Fruit fly (Drosophila melanogaster) whole organism, embryonic: ENCODE measurements around the gene CycG.

Source experiments
- Antp ChIP-seq: fragments of 200-800 bp; sonication (Bioruptor generic); optimal IDR thresholded peaks from 3 replicates; lab custom pipeline; 2016; ENCODE audit warnings: missing biosample characterization, missing genetic modification characterization
- Atf6 ChIP-seq: fragments of 200-800 bp; sonication (Bioruptor generic); IDR thresholded peaks from 2 replicates; pipeline ENCODE4 v1.3.6; 2022; ENCODE audit warnings: missing biosample characterization, missing genetic modification characterization
- CG10366 ChIP-seq: fragments of 200-800 bp; sonication (Bioruptor generic); IDR thresholded peaks from 2 replicates; pipeline ENCODE4 v1.3.6; 2022; ENCODE audit warnings: missing biosample characterization, missing genetic modification characterization
- CG11560 ChIP-seq: fragments of 200-800 bp; sonication (Bioruptor generic); IDR thresholded peaks from 3 replicates; pipeline ENCODE4 v1.3.6; 2022; ENCODE audit warnings: missing biosample characterization, missing genetic modification characterization
- CG12769 ChIP-seq: fragments of 200-800 bp; sonication (Bioruptor generic); optimal IDR thresholded peaks from 2 replicates; lab custom pipeline; 2019; ENCODE audit warnings: missing biosample characterization, mild to moderate bottlenecking, missing genetic modification characterization, moderate library complexity
- CG13624 ChIP-seq: fragments of 200-800 bp; sonication (Bioruptor generic); optimal IDR thresholded peaks from 2 replicates; lab custom pipeline; 2016; ENCODE audit warnings: missing biosample characterization, missing genetic modification characterization
- CG13894 ChIP-seq: fragments of 200-800 bp; sonication (Bioruptor generic); optimal IDR thresholded peaks from 3 replicates; lab custom pipeline; 2018; ENCODE audit warnings: missing biosample characterization, mild to moderate bottlenecking, missing genetic modification characterization, moderate library complexity
- CG15269 ChIP-seq: fragments of 200-800 bp; sonication (Bioruptor generic); optimal IDR thresholded peaks from 2 replicates; lab custom pipeline; 2018; ENCODE audit warnings: missing biosample characterization, mild to moderate bottlenecking, missing genetic modification characterization, moderate library complexity
- CG18262 ChIP-seq: fragments of 200-800 bp; optimal IDR thresholded peaks from 3 replicates; lab custom pipeline; 2019; ENCODE audit warnings: missing biosample characterization, mild to moderate bottlenecking, missing genetic modification characterization, moderate library complexity
- CG18599 ChIP-seq: fragments of 200-800 bp; sonication (Bioruptor generic); optimal IDR thresholded peaks from 3 replicates; lab custom pipeline; 2017; ENCODE audit warnings: missing biosample characterization, missing genetic modification characterization, mild to moderate bottlenecking, moderate library complexity, missing genetic modification reagents
- CG18764 ChIP-seq: fragments of 200-800 bp; sonication (Bioruptor generic); optimal IDR thresholded peaks from 3 replicates; lab custom pipeline; 2016; ENCODE audit warnings: missing biosample characterization, missing genetic modification characterization
- CG2120 ChIP-seq: fragments of 200-800 bp; sonication (Bioruptor generic); optimal IDR thresholded peaks from 3 replicates; lab custom pipeline; 2016; ENCODE audit warnings: missing biosample characterization, missing genetic modification characterization
- CG2678 ChIP-seq: fragments of 200-800 bp; sonication (Bioruptor generic); optimal IDR thresholded peaks from 3 replicates; lab custom pipeline; 2019; ENCODE audit warnings: missing biosample characterization, mild to moderate bottlenecking, missing genetic modification characterization, moderate library complexity
- CG3847 ChIP-seq: fragments of 200-800 bp; sonication (Bioruptor generic); IDR thresholded peaks from 2 replicates; pipeline ENCODE4 v1.3.6; 2022; ENCODE audit warnings: missing biosample characterization, missing genetic modification characterization
- CG5245 ChIP-seq: fragments of 200-800 bp; sonication (Bioruptor generic); optimal IDR thresholded peaks from 3 replicates; lab custom pipeline; 2016; ENCODE audit warnings: missing biosample characterization, missing genetic modification characterization
- CG6813 ChIP-seq: fragments of 200-800 bp; sonication (Bioruptor generic); optimal IDR thresholded peaks from 2 replicates; lab custom pipeline; 2017; ENCODE audit warnings: missing biosample characterization, missing genetic modification characterization, mild to moderate bottlenecking, moderate library complexity, missing genetic modification reagents
- CG7786 ChIP-seq: fragments of 200-800 bp; sonication (Bioruptor generic); optimal IDR thresholded peaks from 2 replicates; lab custom pipeline; 2016; ENCODE audit warnings: missing biosample characterization, missing genetic modification characterization
- CG7839 ChIP-seq: fragments of 200-800 bp; sonication (Bioruptor generic); optimal IDR thresholded peaks from 3 replicates; lab custom pipeline; 2018; ENCODE audit warnings: missing biosample characterization, mild to moderate bottlenecking, missing genetic modification characterization, moderate library complexity
- CG9932 ChIP-seq: fragments of 200-800 bp; sonication (Bioruptor generic); IDR thresholded peaks from 2 replicates; pipeline ENCODE4 v1.3.6; 2022; ENCODE audit warnings: missing biosample characterization, missing genetic modification characterization
- Dip3 ChIP-seq: fragments of 200-800 bp; sonication (Bioruptor generic); optimal IDR thresholded peaks from 3 replicates; lab custom pipeline; 2016; ENCODE audit warnings: missing biosample characterization, missing genetic modification characterization
- ERR ChIP-seq: fragments of 200-800 bp; sonication (Bioruptor generic); optimal IDR thresholded peaks from 2 replicates; lab custom pipeline; 2016; ENCODE audit warnings: missing biosample characterization, missing genetic modification characterization
- Fer1 ChIP-seq: fragments of 200-800 bp; sonication (Bioruptor generic); optimal IDR thresholded peaks from 2 replicates; lab custom pipeline; 2017; ENCODE audit warnings: missing biosample characterization, mild to moderate bottlenecking, missing genetic modification characterization
- H2.0 ChIP-seq: fragments of 200-800 bp; sonication (Bioruptor generic); IDR thresholded peaks from 2 replicates; pipeline ENCODE4 v1.3.6; 2022; ENCODE audit warnings: missing biosample characterization, missing genetic modification characterization
- HLH3B ChIP-seq: fragments of 200-800 bp; sonication (Bioruptor generic); IDR thresholded peaks from 2 replicates; pipeline ENCODE4 v1.3.6; 2022; ENCODE audit warnings: missing biosample characterization, missing genetic modification characterization
- Hand ChIP-seq: fragments of 200-800 bp; sonication (Bioruptor generic); optimal IDR thresholded peaks from 2 replicates; lab custom pipeline; 2017; ENCODE audit warnings: mild to moderate bottlenecking, missing biosample characterization, missing genetic modification reagents, missing genetic modification characterization
- Hmr ChIP-seq: fragments of 200-800 bp; sonication (Bioruptor generic); optimal IDR thresholded peaks from 3 replicates; lab custom pipeline; 2017; ENCODE audit warnings: mild to moderate bottlenecking, missing biosample characterization, missing genetic modification reagents, missing genetic modification characterization
- Hr51 ChIP-seq, 2 experiments: fragments of 200-800 bp; sonication (Bioruptor generic); optimal IDR thresholded peaks; 2 replicates in 1 of 2; 3 replicates in 1 of 2; lab custom pipeline; 2016 to 2018; ENCODE audit warnings: missing biosample characterization in 2 of 2, missing genetic modification characterization in 2 of 2, mild to moderate bottlenecking in 1 of 2, moderate library complexity in 1 of 2
- Med ChIP-seq: fragments of 200-800 bp; sonication (Bioruptor generic); peaks from one replicate; lab custom pipeline; 2016; ENCODE audit warnings: missing biosample characterization, missing genetic modification characterization, mild to moderate bottlenecking, inconsistent platforms, moderate library complexity
- Meics ChIP-seq: fragments of 200-800 bp; sonication (Bioruptor generic); optimal IDR thresholded peaks from 2 replicates; lab custom pipeline; 2017; ENCODE audit warnings: missing biosample characterization, mild to moderate bottlenecking, missing genetic modification characterization
- Oaz ChIP-seq: fragments of 200-800 bp; sonication (Bioruptor generic); IDR thresholded peaks from 2 replicates; pipeline ENCODE4 v1.3.6; 2022; ENCODE audit warnings: missing biosample characterization, missing genetic modification characterization
- Ptx1 ChIP-seq: fragments of 200-800 bp; sonication (Bioruptor generic); IDR thresholded peaks from 2 replicates; pipeline ENCODE4 v1.3.6; 2022; ENCODE audit warnings: missing biosample characterization, missing genetic modification characterization
- Rfx ChIP-seq: fragments of 200-800 bp; sonication (Bioruptor generic); IDR thresholded peaks from 2 replicates; pipeline ENCODE4 v1.3.6; 2022; ENCODE audit warnings: missing biosample characterization, missing genetic modification characterization
- Trl ChIP-seq, 3 experiments: fragments of >200 bp in 2 of 3; fragments of 200-800 bp in 1 of 3; sonication (Bioruptor generic) in 1 of 3; optimal IDR thresholded peaks; 2 replicates in 1 of 3; 3 replicates in 2 of 3; lab custom pipeline; 2016 to 2017; ENCODE audit warnings: missing biosample characterization in 1 of 3, missing genetic modification characterization in 1 of 3
- cwo ChIP-seq: fragments of 200-800 bp; sonication (Bioruptor generic); optimal IDR thresholded peaks from 3 replicates; lab custom pipeline; 2017; ENCODE audit warnings: missing biosample characterization, missing genetic modification characterization, mild to moderate bottlenecking, moderate library complexity, missing genetic modification reagents
- dpn ChIP-seq, 2 experiments: fragments of 200-800 bp; sonication (Bioruptor generic); optimal IDR thresholded peaks; 3 replicates each; lab custom pipeline; 2016; ENCODE audit warnings: missing biosample characterization in 2 of 2, missing genetic modification characterization in 2 of 2
- esg ChIP-seq: fragments of 200-800 bp; sonication (Bioruptor generic); conservative IDR thresholded peaks from 2 replicates; pipeline ENCODE4 v1.3.6; 2022; ENCODE audit warnings: missing biosample characterization, missing genetic modification characterization
- fd96Cb ChIP-seq: fragments of 200-800 bp; sonication (Bioruptor generic); optimal IDR thresholded peaks from 2 replicates; lab custom pipeline; 2018; ENCODE audit warnings: missing biosample characterization, mild to moderate bottlenecking, missing genetic modification characterization, moderate library complexity
- gem ChIP-seq: fragments of 200-800 bp; sonication (Bioruptor generic); optimal IDR thresholded peaks from 2 replicates; lab custom pipeline; 2019; ENCODE audit warnings: missing biosample characterization, mild to moderate bottlenecking, missing genetic modification characterization, moderate library complexity
- lab ChIP-seq: fragments of 200-800 bp; sonication (Bioruptor generic); optimal IDR thresholded peaks from 3 replicates; lab custom pipeline; 2017; ENCODE audit warnings: missing biosample characterization, missing genetic modification characterization, mild to moderate bottlenecking, moderate library complexity, missing genetic modification reagents
- mam ChIP-seq: fragments of 200-800 bp; sonication (Bioruptor generic); optimal IDR thresholded peaks from 3 replicates; lab custom pipeline; 2016; ENCODE audit warnings: missing biosample characterization, missing genetic modification characterization
- pan ChIP-seq, 4 experiments: fragments of >200 bp in 3 of 4; fragments of 200-800 bp in 1 of 4; sonication (Bioruptor generic) in 1 of 4; optimal IDR thresholded peaks in 3 of 4; IDR thresholded peaks in 1 of 4; 2 replicates each; pipeline versions ENCODE4 v1.3.6 to Lab custom; 2017 to 2022; ENCODE audit warnings: missing biosample characterization in 2 of 4, missing genetic modification characterization in 2 of 4, mixed read lengths in 1 of 4
- ro ChIP-seq: fragments of 200-800 bp; sonication (Bioruptor generic); IDR thresholded peaks from 2 replicates; pipeline ENCODE4 v1.3.6; 2022; ENCODE audit warnings: missing biosample characterization, missing genetic modification characterization
- row ChIP-seq: fragments of 200-800 bp; sonication (Bioruptor generic); IDR thresholded peaks from 3 replicates; pipeline ENCODE4 v1.3.6; 2022; ENCODE audit warnings: missing biosample characterization, missing genetic modification characterization
- slbo ChIP-seq: fragments of 200-800 bp; sonication (Bioruptor generic); IDR thresholded peaks from 2 replicates; pipeline ENCODE4 v1.3.6; 2022; ENCODE audit warnings: missing biosample characterization, missing genetic modification characterization
- so ChIP-seq: fragments of 200-800 bp; sonication (Bioruptor generic); IDR thresholded peaks from 3 replicates; pipeline ENCODE4 v1.3.6; 2022; ENCODE audit warnings: missing biosample characterization, missing genetic modification characterization
- sob ChIP-seq: fragments of 200-800 bp; sonication (Bioruptor generic); IDR thresholded peaks from 2 replicates; pipeline ENCODE4 v1.3.6; 2022; ENCODE audit warnings: missing biosample characterization, missing genetic modification characterization
- sug ChIP-seq: fragments of 200-800 bp; optimal IDR thresholded peaks from 2 replicates; lab custom pipeline; 2019; ENCODE audit warnings: missing biosample characterization, mild to moderate bottlenecking, missing genetic modification characterization, moderate library complexity
- tio ChIP-seq: fragments of 200-800 bp; sonication (Bioruptor generic); optimal IDR thresholded peaks from 2 replicates; lab custom pipeline; 2017; ENCODE audit warnings: missing biosample characterization, missing genetic modification characterization, inconsistent platforms
- vvl ChIP-seq: fragments of 200-800 bp; sonication (Bioruptor generic); IDR thresholded peaks from 2 replicates; pipeline ENCODE4 v1.3.6; 2022; ENCODE audit warnings: missing biosample characterization, missing genetic modification characterization

Gene CycG

DNA sequence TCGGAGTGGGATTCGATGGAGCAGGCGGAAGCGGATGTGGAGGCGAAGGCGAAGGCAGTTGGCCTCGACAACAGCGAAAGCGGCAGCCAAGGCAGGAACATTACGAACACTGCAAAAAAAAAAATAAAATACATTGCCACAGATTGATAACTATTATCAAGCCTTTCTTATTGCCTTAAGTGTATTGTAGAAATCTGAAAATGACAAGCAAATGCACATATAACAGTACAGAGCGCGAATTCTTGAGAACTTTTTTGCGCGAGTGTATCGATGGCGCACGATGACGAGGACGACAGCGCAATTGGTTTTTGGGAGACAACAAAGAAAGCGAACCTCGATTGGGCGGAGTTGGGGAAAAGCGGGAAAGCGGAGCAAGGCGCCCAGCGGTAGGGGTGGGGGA is 17.9 kb upstream of the CycG start (continued):
- TF ChIP-seq Atf6 (GFP tag; lab: Robert Waterston, UW) (0 out of 2 replicates have a peak, but pooled peaks have one; percentile 30), Rfx (GFP tag; lab: Robert Waterston, UW) (peak; percentile 63), CG7839 (tag; lab: Kevin White, UChicago) (peak; percentile 28), CG18262 (no peak), Antp (GFP tag; lab: Kevin White, UChicago) (peak; percentile 9), CG15269 (tag; lab: Kevin White, UChicago) (peak; percentile 29), gem (tag; lab: Kevin White, UChicago) (peak; percentile 17), sob (GFP tag; lab: Robert Waterston, UW) (peak; percentile 48; the same call in 1 of the 2 replicates), CG13624 (GFP tag; lab: Kevin White, UChicago) (peak; percentile 46), CG6813 (GFP tag; lab: Kevin White, UChicago) (peak; percentile 7), Hand (GFP tag; lab: Kevin White, UChicago) (peak; percentile 39), vvl (peak; percentile 34), Dip3 (GFP tag; lab: Kevin White, UChicago) (peak; percentile 11), Hmr (peak; percentile 60), dpn (GFP tag; optimal IDR thresholded peaks at IDR 0.05; lab: Kevin White, UChicago) (peak; percentile 8 to 19), tio (GFP tag; lab: Kevin White, UChicago) (peak; percentile 5), CG7786 (GFP tag; lab: Kevin White, UChicago) (peak; percentile 16), ro (no peak), lab (GFP tag; lab: Kevin White, UChicago) (peak; percentile 65), cwo (peak; percentile 35), CG13894 (peak; percentile 1), slbo (GFP tag; lab: Robert Waterston, UW) (peak; percentile 68), CG12769 (tag; lab: Kevin White, UChicago) (peak; percentile 5), so (GFP tag; lab: Robert Waterston, UW) (0 out of 3 replicates have a peak, but pooled peaks have one; percentile 24), sug (tag; lab: Kevin White, UChicago) (no peak), pan (optimal IDR thresholded peaks at IDR 0.05; lab: Kevin White, UChicago) (no peak), pan (GFP tag; optimal IDR thresholded peaks at IDR 0.05 in 1 of 2, IDR thresholded peaks at IDR 0.05 in 1 of 2) (peak in 1 of 2 experiments; percentile 31), esg (0 out of 2 replicates have a peak, but pooled peaks have one; percentile 12), Ptx1 (GFP tag; lab: Robert Waterston, UW) (peak; percentile 27), ERR (GFP tag; lab: Kevin White, UChicago) (no peak), CG18599 (GFP tag; lab: Kevin White, UChicago) (peak; percentile 70), CG2678 (peak; percentile 15), CG11560 (tag; lab: Robert Waterston, UW) (0 out of 3 replicates have a peak, but pooled peaks have one; percentile 24), CG2120 (peak; percentile 69), Meics (peak; percentile 25), row (peak; percentile 62), CG18764 (GFP tag; lab: Kevin White, UChicago) (no peak), CG3847 (peak; percentile 42; the same call in 1 of the 2 replicates), Hr51 (GFP tag; optimal IDR thresholded peaks at IDR 0.05; lab: Kevin White, UChicago) (peak in 1 of 2 experiments; percentile 24), fd96Cb (tag; lab: Kevin White, UChicago) (no peak), CG9932 (peak; percentile 53; the same call in 1 of the 2 replicates), Oaz (GFP tag; lab: Robert Waterston, UW) (peak; percentile 33; the same call in 1 of the 2 replicates), HLH3B (GFP tag; lab: Robert Waterston, UW) (no peak), CG5245 (GFP tag; lab: Kevin White, UChicago) (no peak), Trl (optimal IDR thresholded peaks at IDR 0.05; lab: Kevin White, UChicago) (no peak), Trl (GFP tag; optimal IDR thresholded peaks at IDR 0.05; lab: Kevin White, UChicago) (no peak), CG10366 (GFP tag; lab: Robert Waterston, UW) (peak; percentile 30; the same call in 1 of the 2 replicates), mam (GFP tag; lab: Kevin White, UChicago) (peak; percentile 36), Med (GFP tag; lab: Kevin White, UChicago) (peak; percentile 82), Fer1 (GFP tag; lab: Kevin White, UChicago) (peak; percentile 37), H2.0 (GFP tag; lab: Robert Waterston, UW) (0 out of 2 replicates have a peak, but pooled peaks have one; percentile 25)
